Worm (Caenorhabditis elegans): ENCODE results near the gene col-168.

DNA sequence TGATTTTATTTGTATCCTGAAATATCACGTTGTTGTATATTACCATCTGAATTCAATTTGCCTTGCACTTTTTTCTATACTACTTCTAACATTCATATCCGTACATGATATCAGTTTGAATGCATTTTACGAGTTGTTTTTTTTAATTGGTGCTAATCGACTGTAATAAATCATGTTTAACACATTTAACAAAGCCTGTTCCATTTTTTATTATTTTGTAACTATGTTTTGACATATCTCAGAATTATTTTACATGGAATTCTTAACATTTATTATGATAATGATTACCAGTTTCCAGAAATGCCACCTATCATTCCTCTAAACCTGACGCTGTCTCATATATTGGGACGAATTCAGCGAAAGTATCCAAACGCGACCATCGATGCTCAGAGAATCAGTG, 39.5 kb downstream of the col-168 start, which contains the start of gene C03B1.3:
- TF ChIP-seq ama-1 (optimal IDR thresholded peaks at IDR 0.05) (no peak), nhr-111 (GFP tag; optimal IDR thresholded peaks at IDR 0.05) (no peak), pqm-1 (tag; optimal IDR thresholded peaks at IDR 0.05) (no peak), zag-1 (tag; optimal IDR thresholded peaks at IDR 0.05) (no peak), mep-1 (tag; optimal IDR thresholded peaks at IDR 0.05) (no peak), dpl-1 (GFP tag; optimal IDR thresholded peaks at IDR 0.05) (no peak), dmd-9 (GFP tag; IDR thresholded peaks at IDR 0.05) (no peak), Y5F2A.4 (GFP tag; optimal IDR thresholded peaks at IDR 0.05) (no peak), sdz-12 (GFP tag; optimal IDR thresholded peaks at IDR 0.05) (no peak), skn-1 (tag; optimal IDR thresholded peaks at IDR 0.05) (no peak), fkh-10 (GFP tag; optimal IDR thresholded peaks at IDR 0.05) (no peak), madf-9 (GFP tag; conservative IDR thresholded peaks at IDR 0.05) (no peak), lin-13 (GFP tag; optimal IDR thresholded peaks at IDR 0.05) (no peak)
